Worm (Caenorhabditis elegans): ENCODE results near the gene amt-2.

The amt-2 gene

ce11 chrIV:13075625-13076252, 33.5 kb downstream of the amt-2 start:
- no peak for TF ChIP-seq ceh-18 (tag; optimal IDR thresholded peaks at IDR 0.05)
- no peak for TF ChIP-seq pros-1 (tag; optimal IDR thresholded peaks at IDR 0.05)
- no peak for TF ChIP-seq tbx-2 (tag; optimal IDR thresholded peaks at IDR 0.05)
- TF ChIP-seq ceh-22 (tag; optimal IDR thresholded peaks at IDR 0.05): no peak
- no peak for TF ChIP-seq pax-1 (tag; optimal IDR thresholded peaks at IDR 0.05)
- TF ChIP-seq ceh-2 (tag; optimal IDR thresholded peaks at IDR 0.05): no peak
- TF ChIP-seq unc-3 (GFP tag; conservative IDR thresholded peaks at IDR 0.05): no peak
- TF ChIP-seq unc-3 (tag; optimal IDR thresholded peaks at IDR 0.05): no peak
- TF ChIP-seq elt-2 (tag; optimal IDR thresholded peaks at IDR 0.05): no peak
- TF ChIP-seq dve-1 (tag; optimal IDR thresholded peaks at IDR 0.05): no peak
- no peak for TF ChIP-seq odd-2 (tag; optimal IDR thresholded peaks at IDR 0.05)
- TF ChIP-seq ceh-9 (tag; optimal IDR thresholded peaks at IDR 0.05): no peak
- no peak for TF ChIP-seq ahr-1 (tag; optimal IDR thresholded peaks at IDR 0.05)
- no peak for TF ChIP-seq ceh-31 (tag; optimal IDR thresholded peaks at IDR 0.05)
- no peak for TF ChIP-seq ttx-3 (tag; optimal IDR thresholded peaks at IDR 0.05)
- no peak for TF ChIP-seq ceh-30 (tag; optimal IDR thresholded peaks at IDR 0.05)
- no peak for TF ChIP-seq nhr-232 (tag; optimal IDR thresholded peaks at IDR 0.05)
- no peak for TF ChIP-seq unc-42 (tag; optimal IDR thresholded peaks at IDR 0.05)

DNA sequence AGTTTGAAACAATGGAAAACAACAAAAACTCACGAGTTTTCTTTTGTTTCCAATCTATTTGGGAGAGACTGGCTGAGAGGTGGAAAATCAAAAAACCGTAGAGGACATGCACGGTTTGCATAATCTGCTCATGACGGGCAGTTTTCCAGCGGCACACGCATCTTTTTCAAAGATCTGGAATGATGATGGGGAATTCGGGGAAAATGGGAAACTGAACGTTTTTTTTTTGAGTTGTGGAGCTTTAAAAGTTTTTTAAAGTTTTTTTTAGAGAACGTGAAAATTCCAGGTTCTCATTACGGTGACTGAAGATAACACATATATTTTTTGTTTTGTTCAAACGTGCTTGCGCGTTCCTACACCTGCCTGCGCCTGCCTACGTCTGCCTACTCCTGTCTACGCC, 34.4 kb downstream of the amt-2 start, which contains the start of gene C39E9.7:
C39E9.7 (minus strand) TSS at position 101 of the 400 bp plus-strand sequence.
- TF ChIP-seq ceh-34 (tag; optimal IDR thresholded peaks at IDR 0.05) (no peak), syd-9 (tag; optimal IDR thresholded peaks at IDR 0.05) (no peak)

- TF ChIP-seq dmd-4 (tag; optimal IDR thresholded peaks at IDR 0.05; ENCODE audit: borderline replicate concordance) (no peak), odd-2 (tag; optimal IDR thresholded peaks at IDR 0.05) (no peak), ceh-30 (tag; optimal IDR thresholded peaks at IDR 0.05) (no peak), ceh-45 (GFP tag; IDR thresholded peaks at IDR 0.05) (no peak), sdc-2 (tag; optimal IDR thresholded peaks at IDR 0.05) (no peak), pha-2 (tag; optimal IDR thresholded peaks at IDR 0.05) (no peak), ztf-16 (tag; optimal IDR thresholded peaks at IDR 0.05) (no peak), ets-4 (tag; optimal IDR thresholded peaks at IDR 0.05) (no peak), Y22D7AL.16 (tag; optimal IDR thresholded peaks at IDR 0.05) (no peak), rnt-1 (tag; optimal IDR thresholded peaks at IDR 0.05) (no peak), ceh-31 (tag; optimal IDR thresholded peaks at IDR 0.05) (no peak)
Measured at ce11 chrIV:13077694-13078093, 35.5 kb downstream of the amt-2 start.

DNA sequence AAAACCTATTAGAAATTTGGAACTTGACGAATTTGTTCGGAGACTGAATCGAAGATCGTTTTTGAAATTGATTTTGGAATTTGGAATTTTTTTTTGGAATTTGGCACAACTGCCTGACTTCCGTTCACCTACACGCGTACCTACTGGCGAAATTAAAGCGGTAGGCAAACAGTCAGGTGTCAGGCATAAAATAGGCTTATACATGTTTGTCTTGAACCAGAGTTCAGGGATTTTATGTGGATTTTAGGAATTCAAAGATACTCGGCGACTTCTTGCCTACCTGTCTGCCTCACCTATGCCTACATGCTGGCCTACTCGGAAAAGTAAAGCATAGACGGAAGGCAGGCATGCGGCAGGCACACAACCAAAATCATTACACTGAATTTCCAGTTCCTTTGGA, 36.2 kb downstream of the amt-2 start:
- no peak for TF ChIP-seq lin-11 (tag; optimal IDR thresholded peaks at IDR 0.05)
- TF ChIP-seq ceh-48 (tag; optimal IDR thresholded peaks at IDR 0.05): no peak
- TF ChIP-seq dmd-4 (tag; optimal IDR thresholded peaks at IDR 0.05; ENCODE audit: borderline replicate concordance): no peak
- no peak for TF ChIP-seq sdc-2 (tag; optimal IDR thresholded peaks at IDR 0.05)
- TF ChIP-seq ceh-18 (tag; optimal IDR thresholded peaks at IDR 0.05): no peak
- no peak for TF ChIP-seq unc-3 (GFP tag; conservative IDR thresholded peaks at IDR 0.05)
- no peak for TF ChIP-seq unc-3 (tag; optimal IDR thresholded peaks at IDR 0.05)
- no peak for TF ChIP-seq che-1 (tag; optimal IDR thresholded peaks at IDR 0.05)
- no peak for TF ChIP-seq ceh-22 (tag; optimal IDR thresholded peaks at IDR 0.05)
- TF ChIP-seq pqm-1 (tag; optimal IDR thresholded peaks at IDR 0.05): no peak
- TF ChIP-seq pax-1 (tag; optimal IDR thresholded peaks at IDR 0.05): no peak
- no peak for TF ChIP-seq hlh-13 (GFP tag; optimal IDR thresholded peaks at IDR 0.05)
- no peak for TF ChIP-seq K09A11.1 (tag; optimal IDR thresholded peaks at IDR 0.05; ENCODE audit: insufficient read depth)

DNA sequence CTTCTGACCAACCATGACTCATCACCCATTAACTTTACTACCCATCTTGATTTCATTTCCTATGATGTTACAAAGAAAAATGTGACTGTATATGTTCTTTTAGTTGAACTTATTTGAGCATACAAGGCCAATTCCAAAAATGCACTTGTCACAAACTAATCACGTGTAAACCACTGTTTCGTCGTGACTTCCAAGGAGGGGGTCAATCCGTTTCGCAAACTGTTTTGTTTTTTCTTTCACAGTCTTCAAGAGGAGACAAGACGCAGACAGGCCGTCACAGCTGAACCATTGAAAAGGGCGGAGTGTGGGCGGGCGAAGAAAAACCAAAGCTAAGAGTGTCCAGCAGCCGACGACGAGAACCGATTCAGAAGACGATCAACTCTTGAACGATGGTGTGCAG, 36.9 kb downstream of the amt-2 start, which contains the start of gene C39E9.8:
C39E9.8 (plus strand) TSS at position 328 of the 400 bp plus-strand sequence.
- TF ChIP-seq T23F11.4 (GFP tag; optimal IDR thresholded peaks at IDR 0.05): no peak
- no peak for TF ChIP-seq fax-1 (tag; optimal IDR thresholded peaks at IDR 0.05)
- no peak for TF ChIP-seq eyg-1 (tag; optimal IDR thresholded peaks at IDR 0.05)
- TF ChIP-seq npax-4 (tag; optimal IDR thresholded peaks at IDR 0.05): no peak
- TF ChIP-seq sox-4 (tag; optimal IDR thresholded peaks at IDR 0.05): no peak
- no peak for TF ChIP-seq fkh-6 (tag; optimal IDR thresholded peaks at IDR 0.05)
- TF ChIP-seq odd-2 (tag; optimal IDR thresholded peaks at IDR 0.05): no peak
- TF ChIP-seq K02D7.2 (tag; optimal IDR thresholded peaks at IDR 0.05): no peak
- no peak for TF ChIP-seq pros-1 (tag; optimal IDR thresholded peaks at IDR 0.05)
- no peak for TF ChIP-seq rnt-1 (tag; optimal IDR thresholded peaks at IDR 0.05)
- TF ChIP-seq hlh-8 (tag; optimal IDR thresholded peaks at IDR 0.05): no peak
- no peak for TF ChIP-seq pha-4 (tag; optimal IDR thresholded peaks at IDR 0.05)
- no peak for TF ChIP-seq ama-1 (optimal IDR thresholded peaks at IDR 0.05)
- no peak for TF ChIP-seq unc-3 (GFP tag; conservative IDR thresholded peaks at IDR 0.05)
- TF ChIP-seq unc-3 (tag; optimal IDR thresholded peaks at IDR 0.05): no peak
- TF ChIP-seq dmd-4 (tag; optimal IDR thresholded peaks at IDR 0.05; ENCODE audit: borderline replicate concordance): no peak
- no peak for TF ChIP-seq dve-1 (tag; optimal IDR thresholded peaks at IDR 0.05)
- TF ChIP-seq ets-4 (tag; optimal IDR thresholded peaks at IDR 0.05): no peak
- TF ChIP-seq lim-6 (tag; optimal IDR thresholded peaks at IDR 0.05): no peak

Data from whole organism, late embryonic.